Worm (Caenorhabditis elegans): Measurements from ENCODE around the gene erd-2.1.
A peak's percentile ranks its signal among the peaks of the same experiment; 100 is the strongest.

erd-2.1 gene

DNA sequence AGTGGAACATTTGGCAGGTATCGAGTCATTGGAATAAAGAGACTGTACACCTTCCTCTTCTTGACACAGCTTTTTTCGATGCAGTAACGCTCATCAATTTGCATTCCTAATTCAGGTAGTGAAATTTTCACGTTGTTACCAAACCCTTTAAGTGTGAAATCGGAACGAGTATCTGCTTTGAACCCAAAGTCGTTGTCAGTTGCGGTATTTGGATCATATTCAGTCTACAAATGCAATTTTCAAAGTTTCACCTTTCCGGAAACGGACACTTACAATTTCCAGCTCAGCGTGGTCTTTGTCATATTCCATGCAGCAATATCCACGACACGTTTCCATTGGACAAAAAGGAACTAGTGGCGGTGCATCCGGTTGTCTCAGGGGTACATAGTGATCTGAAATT, 24.0 kb upstream of the erd-2.1 start:
- no peak for TF ChIP-seq ceh-100 (GFP tag; IDR thresholded peaks at IDR 0.05)
- TF ChIP-seq Y53G8AR.9 (GFP tag; conservative IDR thresholded peaks at IDR 0.05) = 0 out of 2 replicates have a peak, but pooled peaks have one; percentile 27

DNA sequence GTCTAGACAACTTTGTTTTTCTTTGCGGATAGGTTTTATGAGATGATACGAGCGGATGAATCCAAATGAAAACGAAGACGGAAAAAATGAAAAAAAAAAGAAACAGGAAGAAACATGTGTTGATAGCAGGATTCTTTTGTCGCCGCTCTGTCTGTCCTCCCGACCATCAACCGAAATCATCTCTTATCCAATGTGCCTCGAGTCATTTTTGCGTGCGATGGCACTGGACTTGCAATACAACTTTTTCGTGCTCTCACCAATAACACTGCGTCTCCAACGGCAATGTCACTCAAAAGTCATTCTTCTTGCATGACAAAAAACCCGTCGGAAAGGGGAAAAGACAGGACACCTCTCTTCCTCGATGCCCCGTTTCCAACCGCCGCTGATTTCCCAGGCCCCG, 17.7 kb upstream of the erd-2.1 start, which contains the start of gene ncs-4:
Gene ncs-4 (plus strand): TSS at position 227 of the 400 bp plus-strand sequence.
- TF ChIP-seq bed-2 (GFP tag; IDR thresholded peaks at IDR 0.05) (no peak), die-1 (tag; optimal IDR thresholded peaks at IDR 0.05) (no peak), hlh-26 (GFP tag; conservative IDR thresholded peaks at IDR 0.05) (no peak), ets-4 (GFP tag; optimal IDR thresholded peaks at IDR 0.05) (no peak), unc-130 (GFP tag; optimal IDR thresholded peaks at IDR 0.05) (no peak), B0336.3 (GFP tag; IDR thresholded peaks at IDR 0.05) (no peak), athp-1 (tag; optimal IDR thresholded peaks at IDR 0.05) (no peak), nhr-179 (tag; optimal IDR thresholded peaks at IDR 0.05) (no peak), cebp-2 (GFP tag; IDR thresholded peaks at IDR 0.05) (no peak), nhr-90 (tag; optimal IDR thresholded peaks at IDR 0.05) (no peak), nhr-120 (GFP tag; IDR thresholded peaks at IDR 0.05) (no peak), nfya-2 (GFP tag; IDR thresholded peaks at IDR 0.05) (no peak), D2030.7 (GFP tag; IDR thresholded peaks at IDR 0.05) (no peak), ceh-79 (tag; optimal IDR thresholded peaks at IDR 0.05) (no peak), ztf-18 (tag; optimal IDR thresholded peaks at IDR 0.05) (no peak), atf-7 (tag; optimal IDR thresholded peaks at IDR 0.05) (no peak)

DNA sequence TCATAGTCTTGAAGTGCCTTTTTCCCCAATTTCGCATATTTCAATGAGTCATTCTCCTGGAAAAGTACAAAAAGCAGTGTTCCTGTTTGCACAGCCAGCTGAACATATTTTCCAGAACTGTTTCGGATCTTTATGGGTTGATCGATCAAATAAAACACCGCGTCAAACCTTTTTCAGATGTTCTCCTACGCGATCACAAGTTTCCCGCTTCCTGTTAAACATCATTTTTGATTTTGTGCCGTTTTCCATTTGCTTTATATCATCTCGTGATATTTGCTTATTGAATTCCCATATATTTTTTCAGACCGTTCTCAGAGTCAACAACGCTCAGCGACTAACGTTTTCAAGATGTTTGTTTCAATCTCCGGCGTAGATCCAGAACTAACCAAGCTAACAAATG, 16.1 kb upstream of the erd-2.1 start, which contains the start of gene C07A4.3:
Gene C07A4.3 (plus strand): TSS at position 301 of the 400 bp plus-strand sequence.
- TF ChIP-seq somi-1 (GFP tag; optimal IDR thresholded peaks at IDR 0.05) (no peak), ccch-3 (GFP tag; optimal IDR thresholded peaks at IDR 0.05) (no peak), nfya-2 (GFP tag; IDR thresholded peaks at IDR 0.05) (no peak), snpc-1.1 (tag; optimal IDR thresholded peaks at IDR 0.05; ENCODE audit: insufficient read depth) (no peak), C06A6.2 (GFP tag; conservative IDR thresholded peaks at IDR 0.05) (no peak), F37B4.10 (GFP tag; IDR thresholded peaks at IDR 0.05) (no peak), F33H1.4 (GFP tag; IDR thresholded peaks at IDR 0.05) (no peak), ztf-3 (GFP tag; optimal IDR thresholded peaks at IDR 0.05) (no peak)

DNA sequence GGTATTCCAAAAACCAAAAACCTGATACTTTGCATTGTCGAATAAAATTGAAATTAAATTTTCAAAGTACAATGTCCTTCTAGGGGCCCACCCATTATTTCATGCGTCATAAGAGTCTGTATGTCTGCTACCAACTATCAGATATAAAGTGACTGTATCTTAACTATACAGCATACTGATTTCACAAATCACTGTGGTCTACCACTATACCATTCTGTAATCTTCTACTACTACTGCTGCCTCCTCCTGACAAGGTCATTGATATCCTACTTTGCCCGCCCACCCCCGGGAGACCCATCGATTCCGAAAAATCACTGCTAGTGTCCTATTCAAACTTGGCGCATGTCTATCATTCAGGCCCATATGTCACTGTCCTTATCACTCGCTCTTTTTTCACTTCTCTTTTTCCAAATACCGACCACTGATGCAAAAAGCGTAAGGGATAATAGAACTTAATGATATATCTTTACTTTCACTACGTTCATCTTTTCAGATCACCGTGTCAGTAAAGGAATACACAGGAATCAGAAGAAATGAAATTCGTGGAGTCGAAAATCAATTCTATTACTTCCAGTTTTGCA, 13.5 kb upstream of the erd-2.1 start, which contains the start of gene C07A4.2:
Gene C07A4.2 (plus strand): TSS at position 195 of the 581 bp plus-strand sequence.
- no peak for TF ChIP-seq cebp-1 (GFP tag; IDR thresholded peaks at IDR 0.05)
- TF ChIP-seq cebp-1 (tag; optimal IDR thresholded peaks at IDR 0.05) = no peak

DNA sequence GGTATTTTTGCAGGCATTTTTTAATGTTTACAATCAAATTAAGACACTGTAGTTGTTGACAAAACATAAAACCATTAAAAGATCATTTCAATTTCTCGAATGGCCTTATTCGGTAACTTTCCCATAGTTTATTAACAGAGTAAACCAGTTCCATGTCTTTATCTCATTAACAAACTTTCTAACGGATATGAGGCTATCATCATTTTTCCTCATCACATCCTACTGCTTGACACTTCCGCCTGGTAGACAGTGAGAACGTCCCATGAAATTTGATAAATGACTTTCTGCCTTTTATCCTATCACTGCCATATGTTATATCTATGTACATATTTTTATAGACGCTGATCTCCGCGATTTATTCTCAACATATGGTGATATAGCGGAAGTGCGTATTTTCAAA, 12.0 kb upstream of the erd-2.1 start:
- TF ChIP-seq rpc-1 (optimal IDR thresholded peaks at IDR 0.05) (no peak), rpc-1 (tag; optimal IDR thresholded peaks at IDR 0.05) (no peak), tlf-1 (GFP tag; optimal IDR thresholded peaks at IDR 0.05) (no peak), egrh-3 (GFP tag; IDR thresholded peaks at IDR 0.05) (no peak), lsl-1 (GFP tag; optimal IDR thresholded peaks at IDR 0.05) (no peak), F39B2.1 (GFP tag; IDR thresholded peaks at IDR 0.05) (no peak), rcor-1 (GFP tag; IDR thresholded peaks at IDR 0.05) (no peak), snpc-4 (GFP tag; optimal IDR thresholded peaks at IDR 0.05) (no peak), snpc-4 (tag; optimal IDR thresholded peaks at IDR 0.05) (no peak)
